Worm (Caenorhabditis elegans) whole organism, late embryonic: Measurements from ENCODE around the gene clec-262.

Experiments used
- Y22D7AL.16 ChIP-seq: sonication (generic microtip); optimal IDR thresholded peaks from 2 replicates; lab custom pipeline; 2016; ENCODE audit warnings: missing genetic modification characterization, missing compliant biosample characterization
- ama-1 ChIP-seq: fragments of 150-350 bp; optimal IDR thresholded peaks from 2 replicates; lab custom pipeline; 2014
- ceh-2 ChIP-seq: sonication (generic microtip); optimal IDR thresholded peaks from 2 replicates; lab custom pipeline; 2016; ENCODE audit warnings: missing genotype, missing genetic modification characterization, missing compliant biosample characterization
- ceh-30 ChIP-seq: fragments of 150-350 bp; optimal IDR thresholded peaks from 2 replicates; lab custom pipeline; 2014; ENCODE audit warnings: missing biosample characterization, missing genetic modification characterization
- sox-2 ChIP-seq: fragments of 200-800 bp; sonication (Bioruptor generic); IDR thresholded peaks from 2 replicates; pipeline ENCODE4 v1.3.6; 2022; ENCODE audit warnings: missing genetic modification reagents, missing genetic modification characterization, missing compliant biosample characterization
- sox-4 ChIP-seq: sonication (generic microtip); optimal IDR thresholded peaks from 2 replicates; lab custom pipeline; 2017; ENCODE audit warnings: mild to moderate bottlenecking, missing genetic modification characterization, inconsistent platforms, missing compliant biosample characterization

DNA sequence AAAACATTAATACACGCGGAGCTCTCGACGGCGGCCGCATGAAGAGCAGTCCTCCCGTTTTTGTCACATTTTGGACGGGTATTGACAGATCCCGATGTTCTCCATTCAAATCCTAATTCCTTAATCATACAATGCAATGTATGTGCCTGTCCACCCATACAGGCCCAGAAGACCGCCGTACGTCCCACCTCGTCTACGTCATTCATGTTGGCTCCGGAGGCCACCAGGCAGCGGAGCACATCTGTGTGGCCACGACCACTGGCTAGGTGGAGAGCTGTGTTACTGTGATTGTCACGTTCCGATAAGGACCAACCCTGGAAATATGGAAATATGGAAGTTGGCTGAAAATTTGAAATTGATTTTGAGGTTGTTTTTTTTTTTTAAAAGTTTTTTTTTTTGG lies 28.8 kb upstream of the clec-262 start:
- TF ChIP-seq ama-1: no peak
- no peak for TF ChIP-seq sox-4 (tag; lab: Kevin White, UChicago)
- TF ChIP-seq Y22D7AL.16 (tag; lab: Kevin White, UChicago): no peak
- TF ChIP-seq sox-2: no peak
- TF ChIP-seq ceh-2 (tag; lab: Kevin White, UChicago): no peak
- no peak for TF ChIP-seq ceh-30 (tag; lab: Kevin White, UChicago)
